Worm (Caenorhabditis elegans) whole organism, young adult: ENCODE results near the gene idpc-3.

Experiments used
- B0261.1 ChIP-seq: sonication (generic microtip); optimal IDR thresholded peaks from 2 replicates; lab custom pipeline; 2016; ENCODE audit warnings: mild to moderate bottlenecking, missing genetic modification characterization, moderate library complexity, missing compliant biosample characterization
- F37B4.10 ChIP-seq: fragments of 200-800 bp; sonication (Bioruptor generic); IDR thresholded peaks from 2 replicates; pipeline ENCODE4 v1.3.6; 2022; ENCODE audit warnings: missing genetic modification characterization, missing compliant biosample characterization
- T07F8.4 ChIP-seq: sonication (generic microtip); optimal IDR thresholded peaks from 2 replicates; lab custom pipeline; 2016; ENCODE audit warnings: mild to moderate bottlenecking, missing genetic modification characterization, moderate library complexity, missing compliant biosample characterization
- T26A5.8 ChIP-seq: sonication (generic microtip); optimal IDR thresholded peaks from 2 replicates; lab custom pipeline; 2016; ENCODE audit warnings: missing genetic modification characterization, missing compliant biosample characterization
- aptf-2 ChIP-seq: fragments of 200-800 bp; sonication (Bioruptor generic); conservative IDR thresholded peaks from 2 replicates; pipeline ENCODE4 v1.3.6; 2022; ENCODE audit warnings: missing genetic modification reagents, missing genetic modification characterization, missing compliant biosample characterization
- aptf-3 ChIP-seq: fragments of 200-800 bp; sonication (Bioruptor generic); IDR thresholded peaks from 2 replicates; pipeline ENCODE4 v1.3.6; 2022; ENCODE audit warnings: missing genetic modification characterization, missing compliant biosample characterization
- attf-3 ChIP-seq: fragments of 200-800 bp; sonication (Bioruptor generic); conservative IDR thresholded peaks from 2 replicates; pipeline ENCODE4 v1.3.6; 2022; ENCODE audit warnings: missing genetic modification reagents, missing genetic modification characterization, missing compliant biosample characterization
- attf-5 ChIP-seq: fragments of 200-800 bp; sonication (Bioruptor generic); optimal IDR thresholded peaks from 2 replicates; lab custom pipeline; 2018; ENCODE audit warnings: mild to moderate bottlenecking, missing genetic modification characterization, missing compliant biosample characterization
- ccch-3 ChIP-seq: fragments of 200-800 bp; sonication (Bioruptor generic); optimal IDR thresholded peaks from 2 replicates; lab custom pipeline; 2018; ENCODE audit warnings: mild to moderate bottlenecking, missing genetic modification characterization, missing compliant biosample characterization
- ceh-27 ChIP-seq: fragments of 200-800 bp; sonication (Bioruptor generic); optimal IDR thresholded peaks from 2 replicates; lab custom pipeline; 2018; ENCODE audit warnings: mild to moderate bottlenecking, missing genetic modification characterization, moderate library complexity, missing compliant biosample characterization
- chd-7 ChIP-seq: sonication (generic microtip); optimal IDR thresholded peaks from 2 replicates; lab custom pipeline; 2016; ENCODE audit warnings: mild to moderate bottlenecking, missing genetic modification characterization, moderate library complexity, missing compliant biosample characterization
- dox-1 ChIP-seq: fragments of 200-800 bp; sonication (Bioruptor generic); IDR thresholded peaks from 2 replicates; pipeline ENCODE4 v1.3.6; 2022; ENCODE audit warnings: missing genetic modification reagents, missing genetic modification characterization, missing compliant biosample characterization
- egl-18 ChIP-seq: fragments of 200-800 bp; sonication (Bioruptor generic); IDR thresholded peaks from 2 replicates; pipeline ENCODE4 v1.3.6; 2022; ENCODE audit warnings: missing genetic modification reagents, missing genetic modification characterization, missing compliant biosample characterization
- egrh-3 ChIP-seq: fragments of 200-800 bp; sonication (Bioruptor generic); IDR thresholded peaks from 2 replicates; pipeline ENCODE4 v1.3.6; 2022; ENCODE audit warnings: missing genetic modification reagents, missing genetic modification characterization, missing compliant biosample characterization
- ets-4 ChIP-seq: fragments of 200-800 bp; sonication (Bioruptor generic); optimal IDR thresholded peaks from 2 replicates; lab custom pipeline; 2018; ENCODE audit warnings: mild to moderate bottlenecking, missing genetic modification characterization, missing compliant biosample characterization
- gei-17 ChIP-seq: fragments of 200-800 bp; sonication (Bioruptor generic); optimal IDR thresholded peaks from 2 replicates; lab custom pipeline; 2018; ENCODE audit warnings: mild to moderate bottlenecking, missing genetic modification characterization, missing compliant biosample characterization
- hlh-26 ChIP-seq: fragments of 200-800 bp; sonication (Bioruptor generic); conservative IDR thresholded peaks from 2 replicates; pipeline ENCODE4 v1.3.6; 2022; ENCODE audit warnings: missing genetic modification reagents, missing genetic modification characterization, missing compliant biosample characterization
- hmg-20 ChIP-seq: fragments of 200-800 bp; sonication (Bioruptor generic); IDR thresholded peaks from 2 replicates; pipeline ENCODE4 v1.3.6; 2022; ENCODE audit warnings: missing genetic modification reagents, missing genetic modification characterization, missing compliant biosample characterization
- let-526 ChIP-seq: fragments of 200-800 bp; sonication (Bioruptor generic); IDR thresholded peaks from 2 replicates; pipeline ENCODE4 v1.3.6; 2022; ENCODE audit warnings: missing genetic modification reagents, missing genetic modification characterization, missing compliant biosample characterization
- lir-1 ChIP-seq: fragments of 200-800 bp; sonication (Bioruptor generic); conservative IDR thresholded peaks from 2 replicates; pipeline ENCODE4 v1.3.6; 2022; ENCODE audit warnings: missing genetic modification reagents, missing genetic modification characterization, missing compliant biosample characterization
- lsy-27 ChIP-seq: sonication (generic microtip); optimal IDR thresholded peaks from 2 replicates; lab custom pipeline; 2017; ENCODE audit warnings: missing genetic modification characterization, mild to moderate bottlenecking, missing compliant biosample characterization, antibody characterized with exemption, missing genotype, borderline replicate concordance; ENCODE audit not compliant: insufficient read depth
- madf-10 ChIP-seq: sonication (generic microtip); optimal IDR thresholded peaks from 2 replicates; lab custom pipeline; 2016; ENCODE audit warnings: mild to moderate bottlenecking, missing genetic modification characterization, missing compliant biosample characterization
- madf-3 ChIP-seq: fragments of 200-800 bp; sonication (Bioruptor generic); IDR thresholded peaks from 2 replicates; pipeline ENCODE4 v1.3.6; 2022; ENCODE audit warnings: missing genetic modification reagents, missing genetic modification characterization, missing compliant biosample characterization
- mcd-1 ChIP-seq: fragments of 200-800 bp; sonication (Bioruptor generic); IDR thresholded peaks from 2 replicates; pipeline ENCODE4 v1.3.6; 2022; ENCODE audit warnings: missing genetic modification reagents, missing genetic modification characterization, missing compliant biosample characterization
- mel-28 ChIP-seq: sonication (generic microtip); optimal IDR thresholded peaks from 2 replicates; lab custom pipeline; 2016; ENCODE audit warnings: borderline replicate concordance, mild to moderate bottlenecking, missing genetic modification characterization, missing compliant biosample characterization
- nfya-1 ChIP-seq: sonication (generic microtip); optimal IDR thresholded peaks from 2 replicates; lab custom pipeline; 2017; ENCODE audit warnings: antibody characterized with exemption, missing compliant biosample characterization, missing genetic modification characterization, borderline replicate concordance; ENCODE audit not compliant: insufficient read depth
- nfyb-1 ChIP-seq: fragments of 200-800 bp; sonication (Bioruptor generic); IDR thresholded peaks from 2 replicates; pipeline ENCODE4 v1.3.6; 2022; ENCODE audit warnings: missing genetic modification reagents, missing genetic modification characterization, missing compliant biosample characterization
- repo-1 ChIP-seq: sonication (generic microtip); optimal IDR thresholded peaks from 2 replicates; lab custom pipeline; 2017; ENCODE audit warnings: mild to moderate bottlenecking, missing genetic modification characterization, missing compliant biosample characterization
- tbp1 ChIP-seq: fragments of 200-800 bp; sonication (Bioruptor generic); optimal IDR thresholded peaks from 2 replicates; lab custom pipeline; 2018; ENCODE audit warnings: mild to moderate bottlenecking, missing genetic modification characterization, missing compliant biosample characterization
- tbx-9 ChIP-seq: sonication (generic microtip); optimal IDR thresholded peaks from 2 replicates; lab custom pipeline; 2016; ENCODE audit warnings: borderline replicate concordance, missing genetic modification characterization, inconsistent platforms, missing compliant biosample characterization
- xnd-1 ChIP-seq: sonication (generic microtip); optimal IDR thresholded peaks from 2 replicates; lab custom pipeline; 2016; ENCODE audit warnings: missing genotype, missing genetic modification reagents, missing genetic modification characterization, missing compliant biosample characterization
- zfh-2 ChIP-seq: fragments of 200-800 bp; sonication (Bioruptor generic); conservative IDR thresholded peaks from 2 replicates; pipeline ENCODE4 v1.3.6; 2022; ENCODE audit warnings: missing genetic modification reagents, missing genetic modification characterization, missing compliant biosample characterization

The idpc-3 gene

DNA sequence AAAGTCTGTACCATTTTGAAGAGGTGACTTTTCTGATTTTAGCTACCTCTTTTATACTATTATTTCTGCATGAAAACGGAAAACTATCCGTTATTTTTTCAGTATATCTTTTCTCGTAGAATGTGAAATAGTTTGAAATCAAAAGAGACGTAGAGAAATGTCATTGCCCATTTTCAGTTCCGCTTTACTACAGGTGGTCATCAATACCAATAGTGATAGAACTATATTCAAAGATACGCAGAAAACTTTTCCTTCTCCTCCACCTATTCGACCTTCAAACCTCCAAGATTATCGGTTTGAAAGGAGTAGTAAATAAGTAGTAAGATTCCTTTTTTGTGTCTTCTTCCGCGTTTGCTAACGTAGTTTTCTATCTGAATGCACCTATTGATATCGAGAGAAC lies 4.3 kb upstream of the idpc-3 start, which contains the start of gene col-147:
Gene col-147, minus strand, starts transcription at position 26 of the 400 bp plus-strand sequence.
- no peak for TF ChIP-seq T07F8.4 (tag; lab: Kevin White, UChicago)
- TF ChIP-seq lsy-27 (tag; lab: Kevin White, UChicago), result no peak
- TF ChIP-seq nfyb-1, result no peak
- no peak for TF ChIP-seq madf-3 (GFP tag; lab: Robert Waterston, UW)
- TF ChIP-seq gei-17 (GFP tag; lab: Kevin White, UChicago), result no peak
- TF ChIP-seq aptf-2, result no peak
- TF ChIP-seq mel-28 (tag; lab: Kevin White, UChicago), result no peak
- TF ChIP-seq lir-1 (GFP tag; lab: Robert Waterston, UW), result no peak
- TF ChIP-seq repo-1, result no peak
- no peak for TF ChIP-seq hlh-26
- TF ChIP-seq xnd-1 (tag; lab: Kevin White, UChicago), result no peak
- TF ChIP-seq tbp1, result no peak
- TF ChIP-seq attf-3 (GFP tag; lab: Robert Waterston, UW), result no peak
- no peak for TF ChIP-seq ccch-3 (GFP tag; lab: Kevin White, UChicago)
- no peak for TF ChIP-seq T26A5.8 (tag; lab: Kevin White, UChicago)
- no peak for TF ChIP-seq nfya-1 (tag; lab: Kevin White, UChicago)
- TF ChIP-seq F37B4.10 (GFP tag; lab: Robert Waterston, UW), result no peak
- TF ChIP-seq chd-7 (tag; lab: Kevin White, UChicago), result no peak
- TF ChIP-seq ceh-27, result no peak

DNA sequence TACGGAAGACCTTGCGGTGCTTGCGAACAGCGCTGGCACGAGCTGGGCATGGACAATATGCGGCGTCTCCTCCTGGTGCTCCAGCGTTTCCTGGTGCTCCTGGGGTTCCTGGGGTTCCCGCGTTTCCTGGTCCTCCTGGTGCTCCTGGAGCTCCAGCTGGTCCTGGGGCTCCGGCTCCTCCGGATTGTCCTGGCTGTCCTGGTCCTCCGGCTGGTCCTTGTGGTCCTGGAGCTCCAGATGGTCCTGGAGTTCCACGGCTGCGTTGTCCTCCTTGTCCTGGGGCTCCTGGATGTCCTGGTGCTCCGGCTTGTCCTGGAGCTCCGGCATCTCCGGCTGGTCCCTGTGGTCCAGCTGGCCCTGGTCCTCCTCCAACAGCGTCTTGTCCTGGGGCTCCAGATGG lies 3.3 kb upstream of the idpc-3 start:
- TF ChIP-seq let-526 (no peak), F37B4.10 (GFP tag; lab: Robert Waterston, UW) (peak; percentile 82; the same call in 1 of the 2 replicates), egl-18 (GFP tag; lab: Robert Waterston, UW) (no peak), aptf-2 (no peak), egrh-3 (GFP tag; lab: Robert Waterston, UW) (peak; percentile 97), B0261.1 (tag; lab: Kevin White, UChicago) (no peak), hmg-20 (no peak), mcd-1 (GFP tag; lab: Robert Waterston, UW) (peak; percentile 34; the same call in 1 of the 2 replicates), dox-1 (0 out of 2 replicates have a peak, but pooled peaks have one; percentile 17), madf-10 (tag; lab: Kevin White, UChicago) (no peak)

DNA sequence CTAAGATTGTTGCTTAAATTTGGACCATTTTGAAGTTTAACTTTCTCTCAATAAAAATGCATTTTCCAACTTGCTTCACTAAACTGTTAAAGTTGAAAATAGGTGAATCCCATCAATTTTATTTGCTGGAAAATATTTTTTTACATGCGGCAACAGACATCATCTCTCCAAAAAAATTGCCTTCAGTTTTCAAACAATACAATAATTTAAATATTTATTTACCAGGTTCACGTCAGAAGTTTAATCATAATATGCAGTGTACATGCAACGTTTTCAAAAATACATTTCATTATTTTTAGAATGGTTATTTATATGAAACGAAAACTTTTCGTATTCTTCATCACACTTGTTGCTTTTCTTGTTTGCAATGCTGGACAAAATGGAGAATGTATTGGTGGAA lies 1.9 kb upstream of the idpc-3 start, which contains the start of gene T06E4.5:
Gene T06E4.5, plus strand, starts transcription at position 301 of the 400 bp plus-strand sequence.
- TF ChIP-seq tbx-9 (tag; lab: Kevin White, UChicago) (no peak), aptf-3 (no peak), attf-5 (GFP tag; lab: Kevin White, UChicago) (no peak)

DNA sequence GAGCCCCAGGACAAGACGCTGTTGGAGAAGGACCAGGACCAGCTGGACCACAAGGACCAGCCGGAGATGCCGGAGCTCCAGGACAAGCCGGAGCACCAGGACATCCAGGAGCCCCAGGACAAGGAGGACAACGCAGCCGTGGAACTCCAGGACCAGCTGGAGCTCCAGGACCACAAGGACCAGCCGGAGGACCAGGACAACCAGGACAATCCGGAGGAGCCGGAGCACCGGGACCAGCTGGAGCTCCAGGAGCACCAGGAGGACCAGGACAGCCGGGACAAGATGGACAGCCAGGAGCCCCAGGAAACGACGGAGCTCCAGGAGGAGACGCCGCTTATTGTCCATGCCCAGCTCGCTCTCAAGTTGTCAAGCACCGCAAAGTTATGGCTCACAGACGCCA lies 1.5 kb upstream of the idpc-3 start:
- TF ChIP-seq attf-5 (GFP tag; lab: Kevin White, UChicago), result no peak
- TF ChIP-seq egrh-3 (GFP tag; lab: Robert Waterston, UW), result peak; percentile 97
- TF ChIP-seq dox-1, result peak; percentile 34; the same call in 1 of the 2 replicates
- peak; percentile 72 for TF ChIP-seq zfh-2 (GFP tag; lab: Robert Waterston, UW)
- TF ChIP-seq F37B4.10 (GFP tag; lab: Robert Waterston, UW), result no peak
- no peak for TF ChIP-seq ets-4
- peak; percentile 32; the same call in 1 of the 2 replicates for TF ChIP-seq mcd-1 (GFP tag; lab: Robert Waterston, UW)
